Worm (Caenorhabditis elegans) whole organism, L4 larva: Measurements from ENCODE around the gene C50H2.4.

Source experiments
- ces-1 ChIP-seq: fragments of 150-350 bp; sonication (generic microtip); optimal IDR thresholded peaks from 4 replicates; lab custom pipeline; 2014; ENCODE audit warnings: missing biosample characterization, missing genetic modification reagents, missing genetic modification characterization
- dmd-6 ChIP-seq: fragments of 200-800 bp; sonication (Bioruptor generic); IDR thresholded peaks from 2 replicates; pipeline ENCODE4 v1.3.6; 2022; ENCODE audit warnings: missing genetic modification reagents, missing genetic modification characterization, missing compliant biosample characterization
- dve-1 ChIP-seq: sonication (generic microtip); optimal IDR thresholded peaks from 2 replicates; lab custom pipeline; 2017; ENCODE audit warnings: antibody characterized with exemption, mild to moderate bottlenecking, missing genetic modification characterization, missing compliant biosample characterization; ENCODE audit not compliant: insufficient read depth
- hlh-30 ChIP-seq: sonication (generic microtip); optimal IDR thresholded peaks from 2 replicates; lab custom pipeline; 2017; ENCODE audit warnings: antibody characterized with exemption, mild to moderate bottlenecking, missing genetic modification characterization, missing compliant biosample characterization; ENCODE audit not compliant: insufficient read depth
- lim-7 ChIP-seq: fragments of 200-800 bp; sonication (Bioruptor generic); IDR thresholded peaks from 2 replicates; pipeline ENCODE4 v1.3.6; 2022; ENCODE audit warnings: missing genetic modification characterization, missing compliant biosample characterization
- madf-5 ChIP-seq, 2 experiments: fragments of 200-800 bp; sonication (Bioruptor generic); IDR thresholded peaks; 2 replicates each; pipeline ENCODE4 v1.3.6; 2022; ENCODE audit warnings: missing compliant biosample characterization in 2 of 2, missing genetic modification characterization in 2 of 2
- nhr-11 ChIP-seq: fragments of 150-350 bp; optimal IDR thresholded peaks from 2 replicates; lab custom pipeline; 2014; ENCODE audit warnings: missing biosample characterization, missing genetic modification characterization
- nhr-42 ChIP-seq: fragments of 200-800 bp; sonication (Bioruptor generic); IDR thresholded peaks from 2 replicates; pipeline ENCODE4 v1.3.6; 2022; ENCODE audit warnings: missing genetic modification characterization, missing compliant biosample characterization
- nhr-77 ChIP-seq: fragments of 150-350 bp; optimal IDR thresholded peaks from 2 replicates; lab custom pipeline; 2014; ENCODE audit warnings: missing biosample characterization, missing genetic modification characterization

- TF ChIP-seq lim-7 (GFP tag; lab: Robert Waterston, UW) (no peak), nhr-42 (GFP tag; lab: Robert Waterston, UW) (no peak), dmd-6 (no peak), ces-1 (GFP tag; lab: Kevin White, UChicago) (no peak), nhr-77 (tag; lab: Kevin White, UChicago) (no peak), hlh-30 (no peak), madf-5 (GFP tag; IDR thresholded peaks at IDR 0.05; lab: Robert Waterston, UW) (no peak), nhr-11 (no peak), dve-1 (no peak)
Measured at ce11 chrV:9879867-9880266, 36.9 kb upstream of the C50H2.4 start, which contains the start of gene sdz-31.
